Fruit fly (Drosophila melanogaster): ENCODE data around the gene CG34175.

dm6 chr2L:3422753-3423152 is 24.9 kb downstream of the CG34175 start:
- TF ChIP-seq pan (optimal IDR thresholded peaks at IDR 0.05) (no peak), EcR (GFP tag; optimal IDR thresholded peaks at IDR 0.05) (no peak), usp (GFP tag; optimal IDR thresholded peaks at IDR 0.05) (no peak), psq (optimal IDR thresholded peaks at IDR 0.05) (no peak), CG8478 (optimal IDR thresholded peaks at IDR 0.05) (no peak)

All from whole organism.